Fruit fly (Drosophila melanogaster) whole organism, embryonic: ENCODE results near the gene SpdS.

Experiments used
- CG10147 ChIP-seq: fragments of 200-800 bp; sonication (Bioruptor generic); optimal IDR thresholded peaks from 2 replicates; lab custom pipeline; 2019; ENCODE audit warnings: missing biosample characterization, mild to moderate bottlenecking, missing genetic modification characterization, moderate library complexity
- CG11247 ChIP-seq: fragments of 200-800 bp; sonication (Bioruptor generic); IDR thresholded peaks from 2 replicates; pipeline ENCODE4 v1.3.6; 2022; ENCODE audit warnings: missing biosample characterization, missing genetic modification characterization
- CG11723 ChIP-seq: fragments of 200-800 bp; sonication (Bioruptor generic); optimal IDR thresholded peaks from 2 replicates; lab custom pipeline; 2017; ENCODE audit warnings: missing biosample characterization, mild to moderate bottlenecking, missing genetic modification characterization
- CG12071 ChIP-seq: fragments of 200-800 bp; sonication (Bioruptor generic); optimal IDR thresholded peaks from 3 replicates; lab custom pipeline; 2018; ENCODE audit warnings: missing biosample characterization, mild to moderate bottlenecking, missing genetic modification characterization
- CG1233 ChIP-seq: fragments of 200-800 bp; sonication (Bioruptor generic); optimal IDR thresholded peaks from 4 replicates; lab custom pipeline; 2018; ENCODE audit warnings: missing biosample characterization, mild to moderate bottlenecking, missing genetic modification characterization
- CG1602 ChIP-seq: fragments of 200-800 bp; sonication (Bioruptor generic); optimal IDR thresholded peaks from 3 replicates; lab custom pipeline; 2016; ENCODE audit warnings: missing biosample characterization, missing genetic modification characterization
- CG17328 ChIP-seq: fragments of 200-800 bp; sonication (Bioruptor generic); IDR thresholded peaks from 2 replicates; pipeline ENCODE4 v1.3.6; 2022; ENCODE audit warnings: missing biosample characterization, missing genetic modification characterization
- CG17359 ChIP-seq: fragments of 200-800 bp; sonication (Bioruptor generic); optimal IDR thresholded peaks from 3 replicates; lab custom pipeline; 2018; ENCODE audit warnings: missing biosample characterization, mild to moderate bottlenecking, missing genetic modification characterization, moderate library complexity
- CG3065 ChIP-seq: fragments of 200-800 bp; sonication (Bioruptor generic); optimal IDR thresholded peaks from 2 replicates; lab custom pipeline; 2016; ENCODE audit warnings: missing biosample characterization, missing genetic modification characterization
- CG31224 ChIP-seq: fragments of 200-800 bp; sonication (Bioruptor generic); IDR thresholded peaks from 2 replicates; pipeline ENCODE4 v1.3.6; 2022; ENCODE audit warnings: missing biosample characterization, missing genetic modification characterization
- CG31388 ChIP-seq: fragments of 200-800 bp; sonication (Bioruptor generic); optimal IDR thresholded peaks from 2 replicates; lab custom pipeline; 2016; ENCODE audit warnings: missing biosample characterization, missing genetic modification characterization
- CG34422 ChIP-seq: fragments of 200-800 bp; sonication (Bioruptor generic); IDR thresholded peaks from 3 replicates; pipeline ENCODE4 v1.3.6; 2022; ENCODE audit warnings: missing biosample characterization, missing genetic modification characterization
- CG4424 ChIP-seq: fragments of 200-800 bp; sonication (Bioruptor generic); optimal IDR thresholded peaks from 3 replicates; lab custom pipeline; 2016; ENCODE audit warnings: missing biosample characterization, missing genetic modification characterization
- CG4730 ChIP-seq: fragments of 200-800 bp; sonication (Bioruptor generic); IDR thresholded peaks from 2 replicates; pipeline ENCODE4 v1.3.6; 2022; ENCODE audit warnings: missing biosample characterization, missing genetic modification characterization
- CG7357 ChIP-seq: fragments of 200-800 bp; sonication (Bioruptor generic); IDR thresholded peaks from 3 replicates; pipeline ENCODE4 v1.3.6; 2022; ENCODE audit warnings: missing biosample characterization, missing genetic modification characterization
- CG8281 ChIP-seq: fragments of 200-800 bp; sonication (Bioruptor generic); optimal IDR thresholded peaks from 2 replicates; lab custom pipeline; 2018; ENCODE audit warnings: missing biosample characterization, mild to moderate bottlenecking, missing genetic modification characterization, moderate library complexity
- CG8924 ChIP-seq: fragments of 200-800 bp; optimal IDR thresholded peaks from 3 replicates; lab custom pipeline; 2019; ENCODE audit warnings: missing biosample characterization, mild to moderate bottlenecking, missing genetic modification characterization, moderate library complexity
- Doc3 ChIP-seq: fragments of 200-800 bp; sonication (Bioruptor generic); IDR thresholded peaks from 3 replicates; pipeline ENCODE4 v1.3.6; 2022; ENCODE audit warnings: missing biosample characterization, missing genetic modification characterization; ENCODE audit not compliant: partially characterized antibody
- MBD-R2 ChIP-seq: fragments of 200-800 bp; sonication (Bioruptor generic); IDR thresholded peaks from 2 replicates; pipeline ENCODE4 v1.3.6; 2022; ENCODE audit warnings: missing biosample characterization, missing genetic modification characterization
- MTF-1 ChIP-seq: fragments of 200-800 bp; sonication (Bioruptor generic); optimal IDR thresholded peaks from 2 replicates; lab custom pipeline; 2018; ENCODE audit warnings: missing biosample characterization, mild to moderate bottlenecking, missing genetic modification characterization, borderline replicate concordance
- Max ChIP-seq: fragments of 200-800 bp; sonication (Bioruptor generic); optimal IDR thresholded peaks from 2 replicates; lab custom pipeline; 2016; ENCODE audit warnings: missing biosample characterization, mild to moderate bottlenecking, missing genetic modification characterization
- Med ChIP-seq: fragments of 200-800 bp; sonication (Bioruptor generic); peaks from one replicate; lab custom pipeline; 2016; ENCODE audit warnings: missing biosample characterization, missing genetic modification characterization, mild to moderate bottlenecking, inconsistent platforms, moderate library complexity
- NFAT ChIP-seq: fragments of 200-800 bp; sonication (Bioruptor generic); IDR thresholded peaks from 2 replicates; pipeline ENCODE4 v1.3.6; 2022; ENCODE audit warnings: missing biosample characterization, missing genetic modification characterization
- NK7.1 ChIP-seq: fragments of 200-800 bp; sonication (Bioruptor generic); optimal IDR thresholded peaks from 3 replicates; lab custom pipeline; 2016; ENCODE audit warnings: missing biosample characterization, missing genetic modification characterization
- Side ChIP-seq: fragments of 200-800 bp; sonication (Bioruptor generic); optimal IDR thresholded peaks from 2 replicates; lab custom pipeline; 2016; ENCODE audit warnings: missing biosample characterization, missing genetic modification characterization
- Vsx1 ChIP-seq: fragments of 200-800 bp; sonication (Bioruptor generic); optimal IDR thresholded peaks from 2 replicates; lab custom pipeline; 2017; ENCODE audit warnings: missing biosample characterization, mild to moderate bottlenecking, missing genetic modification characterization, missing genetic modification reagents
- bcd ChIP-seq: fragments of 200-800 bp; sonication (Bioruptor generic); optimal IDR thresholded peaks from 2 replicates; lab custom pipeline; 2017; ENCODE audit warnings: missing biosample characterization, mild to moderate bottlenecking, missing genetic modification characterization
- caup ChIP-seq: fragments of 200-800 bp; sonication (Bioruptor generic); optimal IDR thresholded peaks from 3 replicates; lab custom pipeline; 2017; ENCODE audit warnings: missing biosample characterization, mild to moderate bottlenecking, missing genetic modification characterization, moderate library complexity; ENCODE audit not compliant: severe bottlenecking
- chif ChIP-seq, 2 experiments: fragments of 200-800 bp; sonication (Bioruptor generic); optimal IDR thresholded peaks; 3 replicates each; lab custom pipeline; 2016; ENCODE audit warnings: missing biosample characterization in 2 of 2, missing genetic modification characterization in 2 of 2
- chm ChIP-seq: fragments of 200-800 bp; sonication (Bioruptor generic); IDR thresholded peaks from 2 replicates; pipeline ENCODE4 v1.3.6; 2022; ENCODE audit warnings: missing biosample characterization, missing genetic modification characterization
- croc ChIP-seq: fragments of 200-800 bp; sonication (Bioruptor generic); conservative IDR thresholded peaks from 3 replicates; pipeline ENCODE4 v1.3.6; 2022; ENCODE audit warnings: missing biosample characterization, missing genetic modification characterization
- disco-r ChIP-seq: fragments of 200-800 bp; sonication (Bioruptor generic); optimal IDR thresholded peaks from 2 replicates; lab custom pipeline; 2016; ENCODE audit warnings: missing biosample characterization, missing genetic modification characterization
- eyg ChIP-seq: fragments of 200-800 bp; sonication (Bioruptor generic); optimal IDR thresholded peaks from 3 replicates; lab custom pipeline; 2016; ENCODE audit warnings: missing biosample characterization, missing genetic modification characterization
- fd64A ChIP-seq: fragments of 200-800 bp; sonication (Bioruptor generic); optimal IDR thresholded peaks from 3 replicates; lab custom pipeline; 2018; ENCODE audit warnings: missing biosample characterization, mild to moderate bottlenecking, missing genetic modification characterization
- gce ChIP-seq: fragments of 200-800 bp; sonication (Bioruptor generic); IDR thresholded peaks from 3 replicates; pipeline ENCODE4 v1.3.6; 2022; ENCODE audit warnings: missing biosample characterization, missing genetic modification characterization
- grau ChIP-seq: fragments of 200-800 bp; optimal IDR thresholded peaks from 3 replicates; lab custom pipeline; 2019; ENCODE audit warnings: missing biosample characterization, mild to moderate bottlenecking, missing genetic modification characterization, moderate library complexity
- ind ChIP-seq: fragments of 200-800 bp; sonication (Bioruptor generic); optimal IDR thresholded peaks from 3 replicates; lab custom pipeline; 2016; ENCODE audit warnings: missing biosample characterization, missing genetic modification characterization
- jigr1 ChIP-seq: fragments of 200-800 bp; sonication (Bioruptor generic); IDR thresholded peaks from 3 replicates; pipeline ENCODE4 v1.3.6; 2022; ENCODE audit warnings: missing biosample characterization, missing genetic modification characterization
- ken ChIP-seq: fragments of 200-800 bp; sonication (Bioruptor generic); IDR thresholded peaks from 3 replicates; pipeline ENCODE4 v1.3.6; 2022; ENCODE audit warnings: missing biosample characterization, missing genetic modification characterization
- lilli ChIP-seq: fragments of 200-800 bp; sonication (Bioruptor generic); optimal IDR thresholded peaks from 3 replicates; lab custom pipeline; 2016; ENCODE audit warnings: missing biosample characterization, missing genetic modification characterization
- nmo ChIP-seq: fragments of 200-800 bp; sonication (Bioruptor generic); optimal IDR thresholded peaks from 2 replicates; lab custom pipeline; 2018; ENCODE audit warnings: missing biosample characterization, mild to moderate bottlenecking, missing genetic modification characterization, moderate library complexity
- onecut ChIP-seq: fragments of 200-800 bp; sonication (Bioruptor generic); IDR thresholded peaks from 2 replicates; pipeline ENCODE4 v1.3.6; 2022; ENCODE audit warnings: missing biosample characterization, missing genetic modification characterization
- pita ChIP-seq: fragments of 200-800 bp; sonication (Bioruptor generic); optimal IDR thresholded peaks from 2 replicates; lab custom pipeline; 2017; ENCODE audit warnings: missing biosample characterization, mild to moderate bottlenecking, missing genetic modification characterization
- slbo ChIP-seq: fragments of 200-800 bp; sonication (Bioruptor generic); IDR thresholded peaks from 2 replicates; pipeline ENCODE4 v1.3.6; 2022; ENCODE audit warnings: missing biosample characterization, missing genetic modification characterization
- so ChIP-seq: fragments of 200-800 bp; sonication (Bioruptor generic); IDR thresholded peaks from 3 replicates; pipeline ENCODE4 v1.3.6; 2022; ENCODE audit warnings: missing biosample characterization, missing genetic modification characterization
- sob ChIP-seq: fragments of 200-800 bp; sonication (Bioruptor generic); IDR thresholded peaks from 2 replicates; pipeline ENCODE4 v1.3.6; 2022; ENCODE audit warnings: missing biosample characterization, missing genetic modification characterization
- tin ChIP-seq: fragments of 200-800 bp; sonication (Bioruptor generic); optimal IDR thresholded peaks from 3 replicates; lab custom pipeline; 2016; ENCODE audit warnings: missing biosample characterization, missing genetic modification characterization
- unpg ChIP-seq: fragments of 200-800 bp; sonication (Bioruptor generic); optimal IDR thresholded peaks from 3 replicates; lab custom pipeline; 2018; ENCODE audit warnings: missing biosample characterization, mild to moderate bottlenecking, missing genetic modification characterization, moderate library complexity
- z ChIP-seq: fragments of 200-800 bp; sonication (Bioruptor generic); IDR thresholded peaks from 3 replicates; pipeline ENCODE4 v1.3.6; 2022; ENCODE audit warnings: missing biosample characterization, missing genetic modification characterization
- zfh2 ChIP-seq: fragments of 200-800 bp; sonication (Bioruptor generic); optimal IDR thresholded peaks from 2 replicates; lab custom pipeline; 2016; ENCODE audit warnings: missing biosample characterization, missing genetic modification characterization

The SpdS gene

dm6 chr3R:9613124-9613523 lies 18.3 kb upstream of the SpdS start (continued):
- no peak for TF ChIP-seq chm (GFP tag; lab: Robert Waterston, UW)
- peak; percentile 67 for TF ChIP-seq CG12071 (GFP tag; lab: Kevin White, UChicago)
- TF ChIP-seq Vsx1 (GFP tag; lab: Kevin White, UChicago), result peak; percentile 26
- TF ChIP-seq eyg, result peak; percentile 43
- no peak for TF ChIP-seq z
- peak; percentile 55 for TF ChIP-seq bcd (GFP tag; lab: Kevin White, UChicago)
- peak; percentile 49 for TF ChIP-seq ind (GFP tag; lab: Kevin White, UChicago)
- TF ChIP-seq Side (GFP tag; lab: Kevin White, UChicago), result peak; percentile 43
- TF ChIP-seq unpg, result peak; percentile 67
- TF ChIP-seq CG8924 (tag; lab: Kevin White, UChicago), result peak; percentile 15
- peak; percentile 40 for TF ChIP-seq grau (tag; lab: Kevin White, UChicago)
- peak; percentile 46 for TF ChIP-seq Max (GFP tag; lab: Kevin White, UChicago)
- TF ChIP-seq tin (GFP tag; lab: Kevin White, UChicago), result peak; percentile 44
- TF ChIP-seq CG4730 (GFP tag; lab: Robert Waterston, UW), result no peak
- peak; percentile 19; the same call in 1 of the 2 replicates for TF ChIP-seq CG31224 (GFP tag; lab: Robert Waterston, UW)
- no peak for TF ChIP-seq jigr1 (GFP tag; lab: Robert Waterston, UW)
- TF ChIP-seq CG7357 (GFP tag; lab: Robert Waterston, UW), result 0 out of 3 replicates have a peak, but pooled peaks have one; percentile 47
- TF ChIP-seq pita (GFP tag; lab: Kevin White, UChicago), result no peak
- TF ChIP-seq zfh2 (GFP tag; lab: Kevin White, UChicago), result peak; percentile 59
- no peak for TF ChIP-seq CG8281 (tag; lab: Kevin White, UChicago)
- TF ChIP-seq so (GFP tag; lab: Robert Waterston, UW), result 0 out of 3 replicates have a peak, but pooled peaks have one; percentile 51
- peak in 1 of 2 experiments; percentile 38 for TF ChIP-seq chif (GFP tag; optimal IDR thresholded peaks at IDR 0.05; lab: Kevin White, UChicago)
- peak; percentile 62 for TF ChIP-seq CG4424
- TF ChIP-seq CG11247 (GFP tag; lab: Robert Waterston, UW), result 0 out of 2 replicates have a peak, but pooled peaks have one; percentile 34
- no peak; the same call in 2 of the 3 replicates for TF ChIP-seq croc
- no peak for TF ChIP-seq Doc3 (GFP tag; lab: Robert Waterston, UW)
- TF ChIP-seq gce, result no peak
- TF ChIP-seq NK7.1, result peak; percentile 44
- TF ChIP-seq CG3065, result no peak
- TF ChIP-seq fd64A (GFP tag; lab: Kevin White, UChicago), result no peak
- TF ChIP-seq CG17359 (tag; lab: Kevin White, UChicago), result peak; percentile 71
- peak; percentile 55 for TF ChIP-seq sob (GFP tag; lab: Robert Waterston, UW)
- TF ChIP-seq caup (GFP tag; lab: Kevin White, UChicago), result peak; percentile 62
- TF ChIP-seq disco-r (GFP tag; lab: Kevin White, UChicago), result peak; percentile 8
- peak; percentile 13 for TF ChIP-seq CG11723 (GFP tag; lab: Kevin White, UChicago)
- peak; percentile 20; the same call in 1 of the 2 replicates for TF ChIP-seq onecut (GFP tag; lab: Robert Waterston, UW)
- peak; percentile 13 for TF ChIP-seq CG31388 (GFP tag; lab: Kevin White, UChicago)
- 0 out of 3 replicates have a peak, but pooled peaks have one; percentile 25 for TF ChIP-seq CG34422 (GFP tag; lab: Robert Waterston, UW)
- peak; percentile 63; the same call in 1 of the 2 replicates for TF ChIP-seq slbo (GFP tag; lab: Robert Waterston, UW)
- TF ChIP-seq ken, result 0 out of 3 replicates have a peak, but pooled peaks have one; percentile 5
- peak; percentile 96 for TF ChIP-seq Med (GFP tag; lab: Kevin White, UChicago)
- TF ChIP-seq NFAT, result no peak
- peak; percentile 65 for TF ChIP-seq CG17328 (GFP tag; lab: Robert Waterston, UW)
- TF ChIP-seq CG1233 (GFP tag; lab: Kevin White, UChicago), result peak; percentile 48
- TF ChIP-seq CG10147, result peak; percentile 65
- peak; percentile 7 for TF ChIP-seq MTF-1 (GFP tag; lab: Kevin White, UChicago)
- TF ChIP-seq MBD-R2 (GFP tag; lab: Robert Waterston, UW), result peak; percentile 33; the same call in 1 of the 2 replicates
- TF ChIP-seq lilli (GFP tag; lab: Kevin White, UChicago), result peak; percentile 81
- peak; percentile 38 for TF ChIP-seq nmo
- TF ChIP-seq CG1602 (GFP tag; lab: Kevin White, UChicago), result peak; percentile 28
